Fruit fly (Drosophila melanogaster): ENCODE measurements around the gene CG13082.

Gene CG13082

DNA sequence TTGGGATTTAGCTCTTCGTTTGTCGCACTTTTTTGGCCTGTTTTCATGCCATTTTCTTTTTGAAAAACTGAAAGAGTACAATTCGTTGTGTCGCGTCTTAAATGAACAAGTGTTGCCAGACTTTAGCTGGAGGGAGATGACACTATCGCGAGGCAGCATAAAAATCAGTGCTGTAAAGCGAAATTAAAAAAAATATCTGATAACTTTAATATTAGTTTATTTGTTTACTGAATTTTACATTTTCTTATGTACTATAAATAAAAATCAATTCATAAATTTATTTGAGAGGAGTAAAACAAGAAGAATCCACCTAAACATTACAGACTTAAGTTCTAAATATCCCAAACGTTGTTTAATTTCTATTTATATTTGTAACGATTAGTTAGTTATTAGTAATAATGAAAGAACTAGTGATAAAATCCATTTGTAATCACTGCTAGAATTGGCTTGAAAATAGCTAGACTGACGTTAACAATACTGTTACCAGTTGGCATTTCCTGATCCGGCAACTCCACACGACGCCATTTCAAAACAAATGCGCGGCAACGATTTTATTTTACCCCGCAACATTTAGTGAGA is 39.1 kb downstream of the CG13082 start, which contains the start of the genes spi and msb1l (continued):
- TF ChIP-seq lilli (GFP tag; optimal IDR thresholded peaks at IDR 0.05) (peak; percentile 47), Atf3 (GFP tag; optimal IDR thresholded peaks at IDR 0.05) (no peak), Vsx1 (GFP tag; optimal IDR thresholded peaks at IDR 0.05) (no peak), pnt (GFP tag; optimal IDR thresholded peaks at IDR 0.05) (no peak), CG17328 (GFP tag; IDR thresholded peaks at IDR 0.05) (0 out of 2 replicates have a peak, but pooled peaks have one; percentile 3), bsh (GFP tag; optimal IDR thresholded peaks at IDR 0.05) (peak in 1 of 2 experiments; percentile 15), GATAe (GFP tag; conservative IDR thresholded peaks at IDR 0.05) (no peak), Deaf1 (tag; optimal IDR thresholded peaks at IDR 0.05) (no peak), CG5245 (GFP tag; optimal IDR thresholded peaks at IDR 0.05) (no peak), mam (GFP tag; optimal IDR thresholded peaks at IDR 0.05) (peak; percentile 35), vvl (GFP tag; IDR thresholded peaks at IDR 0.05) (no peak; the same call in 1 of the 2 replicates), tio (GFP tag; optimal IDR thresholded peaks at IDR 0.05) (no peak), amos (GFP tag; IDR thresholded peaks at IDR 0.05; ENCODE audit: partially characterized antibody) (peak; percentile 67), ken (GFP tag; IDR thresholded peaks at IDR 0.05) (no peak; the same call in 2 of the 3 replicates), Lhr (GFP tag; optimal IDR thresholded peaks at IDR 0.05) (peak; percentile 71), CG18619 (GFP tag; optimal IDR thresholded peaks at IDR 0.05) (peak; percentile 52), Hr78 (GFP tag; optimal IDR thresholded peaks at IDR 0.05) (no peak), Sry-δ (GFP tag; optimal IDR thresholded peaks at IDR 0.05) (peak; percentile 76), Neu2 (GFP tag; optimal IDR thresholded peaks at IDR 0.05; ENCODE audit: borderline replicate concordance) (no peak), bigmax (GFP tag; optimal IDR thresholded peaks at IDR 0.05) (no peak), Myb (GFP tag; optimal IDR thresholded peaks at IDR 0.05) (peak; percentile 44), CHES-1-like (GFP tag; optimal IDR thresholded peaks at IDR 0.05) (no peak), pfk (GFP tag; optimal IDR thresholded peaks at IDR 0.05) (no peak), CG1647 (GFP tag; optimal IDR thresholded peaks at IDR 0.05) (peak; percentile 4), CG7839 (tag; optimal IDR thresholded peaks at IDR 0.05) (peak; percentile 62), Blimp-1 (GFP tag; optimal IDR thresholded peaks at IDR 0.05) (peak; percentile 22), Hr39 (optimal IDR thresholded peaks at IDR 0.05) (no peak), pan (optimal IDR thresholded peaks at IDR 0.05) (no peak), pan (GFP tag; optimal IDR thresholded peaks at IDR 0.05 in 1 of 2, IDR thresholded peaks at IDR 0.05 in 1 of 2) (no peak), chn (GFP tag; optimal IDR thresholded peaks at IDR 0.05) (peak; percentile 50), Drgx (GFP tag; IDR thresholded peaks at IDR 0.05) (no peak), Fer2 (tag; optimal IDR thresholded peaks at IDR 0.05) (peak; percentile 42), dmrt99B (tag; optimal IDR thresholded peaks at IDR 0.05) (peak; percentile 36), Dfd (GFP tag; optimal IDR thresholded peaks at IDR 0.05) (no peak), Elba2 (GFP tag; optimal IDR thresholded peaks at IDR 0.05) (peak; percentile 4), al (GFP tag; IDR thresholded peaks at IDR 0.05) (peak; percentile 55), Mad (GFP tag; optimal IDR thresholded peaks at IDR 0.05) (peak; percentile 6), lov (optimal IDR thresholded peaks at IDR 0.05) (no peak), lov (GFP tag; IDR thresholded peaks at IDR 0.05) (0 out of 3 replicates have a peak, but pooled peaks have one; percentile 37), cwo (GFP tag; optimal IDR thresholded peaks at IDR 0.05) (peak; percentile 25), gcm2 (GFP tag; optimal IDR thresholded peaks at IDR 0.05) (no peak), CG14667 (GFP tag; IDR thresholded peaks at IDR 0.05) (0 out of 2 replicates have a peak, but pooled peaks have one; percentile 22), wek (GFP tag; optimal IDR thresholded peaks at IDR 0.05) (no peak), CG42726 (GFP tag; IDR thresholded peaks at IDR 0.05; ENCODE audit: partially characterized antibody) (no peak), CG11560 (tag; IDR thresholded peaks at IDR 0.05) (no peak), CG7372 (GFP tag; IDR thresholded peaks at IDR 0.05) (no peak), CG10321 (GFP tag; IDR thresholded peaks at IDR 0.05) (no peak), CG30403 (GFP tag; optimal IDR thresholded peaks at IDR 0.05) (peak; percentile 82), disco-r (GFP tag; optimal IDR thresholded peaks at IDR 0.05) (no peak), pzg (GFP tag; optimal IDR thresholded peaks at IDR 0.05) (peak; percentile 49), bab2 (GFP tag; optimal IDR thresholded peaks at IDR 0.05) (peak; percentile 17)
